Fruit fly (Drosophila melanogaster) whole organism, adult: ENCODE data around the gene CG32391.

Experiments used
- CG11617 ChIP-seq: fragments of 200-800 bp; sonication (Bioruptor generic); optimal IDR thresholded peaks from 2 replicates; lab custom pipeline; 2017; ENCODE audit warnings: mild to moderate bottlenecking, missing biosample characterization, missing genetic modification reagents, missing genetic modification characterization
- CG12768 ChIP-seq: fragments of 200-800 bp; sonication (Bioruptor generic); optimal IDR thresholded peaks from 2 replicates; lab custom pipeline; 2017; ENCODE audit warnings: missing biosample characterization, missing genetic modification characterization, mild to moderate bottlenecking, moderate library complexity, missing genetic modification reagents
- CG1620 ChIP-seq: fragments of 200-800 bp; sonication (Bioruptor generic); optimal IDR thresholded peaks from 2 replicates; lab custom pipeline; 2016; ENCODE audit warnings: missing biosample characterization, missing genetic modification characterization
- CG7045 ChIP-seq: fragments of 200-800 bp; sonication (Bioruptor generic); optimal IDR thresholded peaks from 2 replicates; lab custom pipeline; 2017; ENCODE audit warnings: missing biosample characterization, mild to moderate bottlenecking, missing genetic modification characterization
- Clk ChIP-seq: fragments of 200-800 bp; sonication (Bioruptor generic); optimal IDR thresholded peaks from 2 replicates; lab custom pipeline; 2017; ENCODE audit warnings: missing biosample characterization, missing genetic modification characterization
- Crg-1 ChIP-seq: fragments of 200-800 bp; sonication (Bioruptor generic); optimal IDR thresholded peaks from 2 replicates; lab custom pipeline; 2016; ENCODE audit warnings: missing biosample characterization, missing genetic modification characterization
- Hr96 ChIP-seq: fragments of 200-800 bp; sonication (Bioruptor generic); optimal IDR thresholded peaks from 2 replicates; lab custom pipeline; 2016; ENCODE audit warnings: missing biosample characterization, missing genetic modification characterization
- cic ChIP-seq: fragments of 200-800 bp; sonication (Bioruptor generic); optimal IDR thresholded peaks from 2 replicates; lab custom pipeline; 2017; ENCODE audit warnings: missing biosample characterization, mild to moderate bottlenecking, missing genetic modification characterization, moderate library complexity
- kay ChIP-seq: fragments of 200-800 bp; sonication (Bioruptor generic); peaks from one replicate; lab custom pipeline; 2016; ENCODE audit warnings: missing biosample characterization, missing genetic modification characterization, borderline replicate concordance
- ovo ChIP-seq: fragments of 200-800 bp; sonication (Bioruptor generic); optimal IDR thresholded peaks from 2 replicates; lab custom pipeline; 2016; ENCODE audit warnings: missing biosample characterization, missing genetic modification characterization
- tj ChIP-seq: fragments of 200-800 bp; sonication (Bioruptor generic); optimal IDR thresholded peaks from 3 replicates; lab custom pipeline; 2017; ENCODE audit warnings: missing biosample characterization, mild to moderate bottlenecking, missing genetic modification characterization, moderate library complexity
- toe ChIP-seq: fragments of 200-800 bp; sonication (Bioruptor generic); optimal IDR thresholded peaks from 2 replicates; lab custom pipeline; 2016; ENCODE audit warnings: missing biosample characterization, missing genetic modification characterization

dm6 chr3L:7058401-7058999, 10.5 kb downstream of the CG32391 start:
- TF ChIP-seq CG12768 = no peak
- TF ChIP-seq cic (GFP tag; lab: Kevin White, UChicago) = no peak
- no peak for TF ChIP-seq Crg-1 (GFP tag; lab: Kevin White, UChicago)
- no peak for TF ChIP-seq kay
- TF ChIP-seq CG11617 (GFP tag; lab: Kevin White, UChicago) = no peak
- TF ChIP-seq CG7045 (GFP tag; lab: Kevin White, UChicago) = no peak
- TF ChIP-seq CG1620 (GFP tag; lab: Kevin White, UChicago) = no peak
- no peak for TF ChIP-seq tj (GFP tag; lab: Kevin White, UChicago)
- TF ChIP-seq Hr96 = no peak
- no peak for TF ChIP-seq ovo (GFP tag; lab: Kevin White, UChicago)
- TF ChIP-seq Clk (GFP tag; lab: Kevin White, UChicago) = no peak
- TF ChIP-seq toe (GFP tag; lab: Kevin White, UChicago) = no peak
